Fruit fly (Drosophila melanogaster) whole organism, pupa: ENCODE results near the gene spn-B.

ENCODE experiments used
- CG10348 ChIP-seq: fragments of 200-800 bp; sonication (Bioruptor generic); IDR thresholded peaks from 2 replicates; pipeline ENCODE4 v1.3.6; 2022; ENCODE audit warnings: missing biosample characterization, missing genetic modification characterization
- CG12605 ChIP-seq: fragments of 200-800 bp; sonication (Bioruptor generic); IDR thresholded peaks from 2 replicates; pipeline ENCODE4 v1.3.6; 2022; ENCODE audit warnings: missing biosample characterization, missing genetic modification characterization
- CG13204 ChIP-seq: fragments of 200-800 bp; sonication (Bioruptor generic); optimal IDR thresholded peaks from 2 replicates; lab custom pipeline; 2018; ENCODE audit warnings: missing biosample characterization, mild to moderate bottlenecking, missing genetic modification characterization, moderate library complexity
- CG14655 ChIP-seq: fragments of 200-800 bp; sonication (Bioruptor generic); optimal IDR thresholded peaks from 3 replicates; lab custom pipeline; 2017; ENCODE audit warnings: mild to moderate bottlenecking, missing biosample characterization, missing genetic modification reagents, missing genetic modification characterization
- CG15710 ChIP-seq: fragments of 200-800 bp; sonication (Bioruptor generic); optimal IDR thresholded peaks from 2 replicates; lab custom pipeline; 2018; ENCODE audit warnings: missing biosample characterization, mild to moderate bottlenecking, missing genetic modification characterization, moderate library complexity
- CG17806 ChIP-seq: fragments of 200-800 bp; sonication (Bioruptor generic); optimal IDR thresholded peaks from 2 replicates; lab custom pipeline; 2018; ENCODE audit warnings: missing biosample characterization, mild to moderate bottlenecking, missing genetic modification characterization, moderate library complexity
- CG32121 ChIP-seq: fragments of 200-800 bp; sonication (Bioruptor generic); IDR thresholded peaks from 2 replicates; pipeline ENCODE4 v1.3.6; 2022; ENCODE audit warnings: missing biosample characterization, missing genetic modification characterization
- CG34367 ChIP-seq: fragments of 200-800 bp; sonication (Bioruptor generic); optimal IDR thresholded peaks from 2 replicates; lab custom pipeline; 2018; ENCODE audit warnings: missing biosample characterization, mild to moderate bottlenecking, missing genetic modification characterization
- CG4496 ChIP-seq: fragments of 200-800 bp; sonication (Bioruptor generic); IDR thresholded peaks from 3 replicates; pipeline ENCODE4 v1.3.6; 2022; ENCODE audit warnings: missing biosample characterization, missing genetic modification characterization
- CG8159 ChIP-seq: fragments of 200-800 bp; sonication (Bioruptor generic); optimal IDR thresholded peaks from 3 replicates; lab custom pipeline; 2018; ENCODE audit warnings: missing biosample characterization, mild to moderate bottlenecking, missing genetic modification characterization, moderate library complexity
- CG8301 ChIP-seq: fragments of 200-800 bp; sonication (Bioruptor generic); optimal IDR thresholded peaks from 2 replicates; lab custom pipeline; 2018; ENCODE audit warnings: missing biosample characterization, mild to moderate bottlenecking, missing genetic modification characterization
- CG9948 ChIP-seq: fragments of 200-800 bp; sonication (Bioruptor generic); optimal IDR thresholded peaks from 2 replicates; lab custom pipeline; 2018; ENCODE audit warnings: missing biosample characterization, mild to moderate bottlenecking, missing genetic modification characterization, moderate library complexity
- D1 ChIP-seq: fragments of 200-800 bp; sonication (Bioruptor generic); optimal IDR thresholded peaks from 2 replicates; lab custom pipeline; 2018; ENCODE audit warnings: missing biosample characterization, mild to moderate bottlenecking, missing genetic modification characterization, moderate library complexity
- EcR ChIP-seq: fragments of 200-800 bp; sonication (Bioruptor generic); optimal IDR thresholded peaks from 3 replicates; lab custom pipeline; 2019; ENCODE audit warnings: missing biosample characterization, missing genetic modification characterization, mild to moderate bottlenecking, moderate library complexity, missing genetic modification reagents
- Ets98B ChIP-seq: fragments of 200-800 bp; sonication (Bioruptor generic); IDR thresholded peaks from 2 replicates; pipeline ENCODE4 v1.3.6; 2022; ENCODE audit warnings: missing biosample characterization, missing genetic modification characterization
- Pif1A ChIP-seq: fragments of 200-800 bp; sonication (Bioruptor generic); optimal IDR thresholded peaks from 3 replicates; lab custom pipeline; 2016; ENCODE audit warnings: missing biosample characterization, missing genetic modification characterization
- Pif1B ChIP-seq: fragments of 200-800 bp; sonication (Bioruptor generic); optimal IDR thresholded peaks from 3 replicates; lab custom pipeline; 2016; ENCODE audit warnings: missing biosample characterization, missing genetic modification characterization
- Snoo ChIP-seq: fragments of 200-800 bp; sonication (Bioruptor generic); optimal IDR thresholded peaks from 3 replicates; lab custom pipeline; 2017; ENCODE audit warnings: missing biosample characterization, mild to moderate bottlenecking, missing genetic modification characterization, inconsistent platforms
- fd96Ca ChIP-seq: fragments of 200-800 bp; sonication (Bioruptor generic); IDR thresholded peaks from 3 replicates; pipeline ENCODE4 v1.3.6; 2022; ENCODE audit warnings: missing biosample characterization, missing genetic modification characterization
- gl ChIP-seq: fragments of 200-800 bp; sonication (Bioruptor generic); optimal IDR thresholded peaks from 2 replicates; lab custom pipeline; 2018; ENCODE audit warnings: missing biosample characterization, mild to moderate bottlenecking, missing genetic modification characterization
- rn ChIP-seq: fragments of 200-800 bp; sonication (Bioruptor generic); IDR thresholded peaks from 2 replicates; pipeline ENCODE4 v1.3.6; 2022; ENCODE audit warnings: missing biosample characterization, missing genetic modification characterization

spn-B gene

dm6 chr3R:14282215-14283041 is 45.4 kb upstream of the spn-B start:
- no peak for TF ChIP-seq Pif1A
- TF ChIP-seq CG32121 (GFP tag; lab: Robert Waterston, UW), result no peak
- no peak for TF ChIP-seq CG8159
- TF ChIP-seq Pif1B (GFP tag; lab: Kevin White, UChicago), result no peak
- TF ChIP-seq CG12605, result 0 out of 2 replicates have a peak, but pooled peaks have one; percentile 17
- TF ChIP-seq rn (GFP tag; lab: Robert Waterston, UW), result no peak
- no peak for TF ChIP-seq gl (tag; lab: Kevin White, UChicago)
- no peak for TF ChIP-seq CG9948 (tag; lab: Kevin White, UChicago)
- no peak for TF ChIP-seq fd96Ca (GFP tag; lab: Robert Waterston, UW)
- TF ChIP-seq CG13204 (GFP tag; lab: Kevin White, UChicago), result peak; percentile 23
- TF ChIP-seq EcR (GFP tag; lab: Kevin White, UChicago), result no peak
- no peak for TF ChIP-seq CG14655 (GFP tag; lab: Kevin White, UChicago)
- TF ChIP-seq CG8301, result no peak
- no peak for TF ChIP-seq CG10348 (GFP tag; lab: Robert Waterston, UW)
- peak; percentile 11 for TF ChIP-seq D1 (tag; lab: Kevin White, UChicago)
- TF ChIP-seq Snoo (tag; lab: Kevin White, UChicago), result no peak
- peak; percentile 45; the same call in 1 of the 2 replicates for TF ChIP-seq Ets98B (GFP tag; lab: Robert Waterston, UW)
- TF ChIP-seq CG17806, result no peak
- TF ChIP-seq CG15710 (tag; lab: Kevin White, UChicago), result no peak
- TF ChIP-seq CG4496, result peak; percentile 34; the same call in 2 of the 3 replicates
- no peak for TF ChIP-seq CG34367

dm6 chr3R:14283042-14283626 is 44.7 kb upstream of the spn-B start:
- TF ChIP-seq gl (tag; lab: Kevin White, UChicago) (no peak), CG32121 (GFP tag; lab: Robert Waterston, UW) (no peak), CG34367 (peak; percentile 37), CG8301 (peak; percentile 63), Ets98B (GFP tag; lab: Robert Waterston, UW) (no peak), CG10348 (GFP tag; lab: Robert Waterston, UW) (no peak), EcR (GFP tag; lab: Kevin White, UChicago) (peak; percentile 67), CG17806 (peak; percentile 18), CG15710 (tag; lab: Kevin White, UChicago) (peak; percentile 47), CG13204 (GFP tag; lab: Kevin White, UChicago) (no peak), rn (GFP tag; lab: Robert Waterston, UW) (no peak), CG4496 (no peak), CG14655 (GFP tag; lab: Kevin White, UChicago) (peak; percentile 75), D1 (tag; lab: Kevin White, UChicago) (no peak), CG8159 (peak; percentile 57), CG9948 (tag; lab: Kevin White, UChicago) (peak; percentile 77), Snoo (tag; lab: Kevin White, UChicago) (peak; percentile 68), Pif1B (GFP tag; lab: Kevin White, UChicago) (no peak), fd96Ca (GFP tag; lab: Robert Waterston, UW) (no peak), CG12605 (no peak), Pif1A (peak; percentile 28)

dm6 chr3R:14283754-14284421 is 44.0 kb upstream of the spn-B start:
- no peak for TF ChIP-seq CG4496
- TF ChIP-seq CG14655 (GFP tag; lab: Kevin White, UChicago), result peak; percentile 97
- peak; percentile 98 for TF ChIP-seq Snoo (tag; lab: Kevin White, UChicago)
- peak; percentile 94 for TF ChIP-seq Pif1B (GFP tag; lab: Kevin White, UChicago)
- peak; percentile 96 for TF ChIP-seq CG34367
- TF ChIP-seq CG17806, result peak; percentile 95
- TF ChIP-seq Ets98B (GFP tag; lab: Robert Waterston, UW), result no peak
- TF ChIP-seq gl (tag; lab: Kevin White, UChicago), result peak; percentile 87
- peak; percentile 93 for TF ChIP-seq Pif1A
- TF ChIP-seq CG13204 (GFP tag; lab: Kevin White, UChicago), result peak; percentile 81
- peak; percentile 96 for TF ChIP-seq CG8159
- TF ChIP-seq D1 (tag; lab: Kevin White, UChicago), result peak; percentile 95
- TF ChIP-seq fd96Ca (GFP tag; lab: Robert Waterston, UW), result no peak
- TF ChIP-seq CG15710 (tag; lab: Kevin White, UChicago), result peak; percentile 96
- TF ChIP-seq rn (GFP tag; lab: Robert Waterston, UW), result no peak
- TF ChIP-seq CG12605, result no peak
- TF ChIP-seq EcR (GFP tag; lab: Kevin White, UChicago), result peak; percentile 3
- peak; percentile 97 for TF ChIP-seq CG9948 (tag; lab: Kevin White, UChicago)
- peak; percentile 98 for TF ChIP-seq CG8301

dm6 chr3R:14284422-14284760 is 43.5 kb upstream of the spn-B start:
- TF ChIP-seq rn (GFP tag; lab: Robert Waterston, UW), result no peak
- TF ChIP-seq Pif1B (GFP tag; lab: Kevin White, UChicago), result no peak
